Worm (Caenorhabditis elegans) whole organism, L1 larva: ENCODE results near the gene Y17G7B.23.

Experiments
- C04F5.9 ChIP-seq: sonication (generic microtip); optimal IDR thresholded peaks from 2 replicates; lab custom pipeline; 2016; ENCODE audit warnings: missing genetic modification characterization, missing compliant biosample characterization
- C16A3.4 ChIP-seq: fragments of 150-350 bp; optimal IDR thresholded peaks from 2 replicates; lab custom pipeline; 2014; ENCODE audit warnings: missing biosample characterization, missing genetic modification characterization
- C34B4.2 ChIP-seq: sonication (generic microtip); optimal IDR thresholded peaks from 2 replicates; lab custom pipeline; 2017; ENCODE audit warnings: mild to moderate bottlenecking, missing genetic modification characterization, missing compliant biosample characterization
- Y116A8C.19 ChIP-seq: sonication (generic microtip); optimal IDR thresholded peaks from 2 replicates; lab custom pipeline; 2016; ENCODE audit warnings: missing compliant biosample characterization, missing genetic modification characterization, borderline replicate concordance
- aha-1 ChIP-seq: fragments of 150-350 bp; optimal IDR thresholded peaks from 2 replicates; lab custom pipeline; 2014; ENCODE audit warnings: missing biosample characterization, missing genetic modification characterization
- aly-2 ChIP-seq: fragments of 150-350 bp; optimal IDR thresholded peaks from 2 replicates; lab custom pipeline; 2014; ENCODE audit warnings: missing biosample characterization, missing genetic modification characterization
- ama-1 ChIP-seq: fragments of 150-350 bp; optimal IDR thresholded peaks from 2 replicates; lab custom pipeline; 2014
- blmp-1 ChIP-seq: fragments of 150-350 bp; optimal IDR thresholded peaks from 2 replicates; lab custom pipeline; 2014; ENCODE audit warnings: missing biosample characterization, missing genetic modification characterization
- ceh-63 ChIP-seq: fragments of 200-800 bp; sonication (Bioruptor generic); optimal IDR thresholded peaks from 2 replicates; lab custom pipeline; 2018; ENCODE audit warnings: mild to moderate bottlenecking, missing genetic modification characterization, missing compliant biosample characterization
- dpl-1 ChIP-seq, 3 experiments: fragments of 150-350 bp in 2 of 3; sonication (generic microtip) in 1 of 3; optimal IDR thresholded peaks; 2 replicates each; lab custom pipeline; 2014 to 2017; ENCODE audit warnings: missing biosample characterization in 3 of 3, missing genetic modification characterization in 3 of 3, missing genetic modification reagents in 3 of 3
- dsc-1 ChIP-seq: sonication (generic microtip); optimal IDR thresholded peaks from 2 replicates; lab custom pipeline; 2016; ENCODE audit warnings: mild to moderate bottlenecking, missing genetic modification characterization, missing compliant biosample characterization
- efl-1 ChIP-seq, 4 experiments: fragments of 150-350 bp; optimal IDR thresholded peaks in 3 of 4; peaks in 1 of 4; 1 replicate in 1 of 4; 2 replicates in 3 of 4; lab custom pipeline; 2014; ENCODE audit warnings: missing biosample characterization in 2 of 4, missing genetic modification characterization in 2 of 4, missing genetic modification reagents in 2 of 4
- elt-3 ChIP-seq, 6 experiments: fragments of 150-350 bp in 1 of 6; sonication (generic microtip); optimal IDR thresholded peaks; 2 replicates each; lab custom pipeline; 2017 to 2018; ENCODE audit warnings: missing biosample characterization in 6 of 6, missing genetic modification characterization in 6 of 6, inconsistent platforms in 1 of 6
- fkh-10 ChIP-seq: sonication (generic microtip); optimal IDR thresholded peaks from 2 replicates; lab custom pipeline; 2017; ENCODE audit warnings: missing biosample characterization, missing genetic modification reagents, missing genetic modification characterization
- hlh-4 ChIP-seq: sonication (generic microtip); optimal IDR thresholded peaks from 2 replicates; lab custom pipeline; 2016; ENCODE audit warnings: mild to moderate bottlenecking, missing genetic modification characterization, missing compliant biosample characterization
- hpl-2 ChIP-seq: fragments of 150-350 bp; optimal IDR thresholded peaks from 2 replicates; lab custom pipeline; 2014; ENCODE audit warnings: missing biosample characterization, missing genetic modification reagents, missing genetic modification characterization
- irx-1 ChIP-seq: sonication (generic microtip); optimal IDR thresholded peaks from 2 replicates; lab custom pipeline; 2016; ENCODE audit warnings: missing genetic modification characterization, missing compliant biosample characterization
- lin-13 ChIP-seq: fragments of 150-350 bp; optimal IDR thresholded peaks from 2 replicates; lab custom pipeline; 2014; ENCODE audit warnings: missing biosample characterization, missing genetic modification reagents, missing genetic modification characterization
- lin-15B ChIP-seq: fragments of 150-350 bp; sonication (generic microtip); optimal IDR thresholded peaks from 3 replicates; lab custom pipeline; 2014; ENCODE audit warnings: missing biosample characterization, missing genetic modification characterization
- nhr-19 ChIP-seq: fragments of 200-800 bp; sonication (Bioruptor generic); conservative IDR thresholded peaks from 2 replicates; pipeline ENCODE4 v1.3.6; 2022; ENCODE audit warnings: missing genetic modification characterization, missing compliant biosample characterization
- nhr-20 ChIP-seq: sonication (generic microtip); optimal IDR thresholded peaks from 2 replicates; lab custom pipeline; 2016; ENCODE audit warnings: mild to moderate bottlenecking, missing genetic modification characterization, missing compliant biosample characterization
- nhr-237 ChIP-seq: fragments of 150-350 bp; optimal IDR thresholded peaks from 2 replicates; lab custom pipeline; 2014; ENCODE audit warnings: missing biosample characterization, missing genetic modification characterization
- nhr-76 ChIP-seq: sonication (generic microtip); optimal IDR thresholded peaks from 2 replicates; lab custom pipeline; 2017; ENCODE audit warnings: missing biosample characterization, missing genetic modification characterization
- nhr-77 ChIP-seq: fragments of 150-350 bp; optimal IDR thresholded peaks from 2 replicates; lab custom pipeline; 2014; ENCODE audit warnings: missing biosample characterization, missing genetic modification characterization
- nhr-84 ChIP-seq: sonication (generic microtip); optimal IDR thresholded peaks from 2 replicates; lab custom pipeline; 2017; ENCODE audit warnings: missing biosample characterization, missing genetic modification characterization
- nhr-85 ChIP-seq: sonication (generic microtip); peaks from one replicate; lab custom pipeline; 2016; ENCODE audit warnings: missing genetic modification characterization, inconsistent platforms, missing compliant biosample characterization
- nhr-90 ChIP-seq: sonication (generic microtip); optimal IDR thresholded peaks from 2 replicates; lab custom pipeline; 2016; ENCODE audit warnings: mild to moderate bottlenecking, missing genetic modification characterization, missing compliant biosample characterization; ENCODE audit not compliant: poor library complexity
- pag-3 ChIP-seq: sonication (generic microtip); optimal IDR thresholded peaks from 2 replicates; lab custom pipeline; 2017; ENCODE audit warnings: missing genetic modification characterization, mild to moderate bottlenecking, missing compliant biosample characterization, antibody characterized with exemption, borderline replicate concordance; ENCODE audit not compliant: insufficient read depth
- rnt-1 ChIP-seq: sonication (generic microtip); optimal IDR thresholded peaks from 2 replicates; lab custom pipeline; 2016; ENCODE audit warnings: mild to moderate bottlenecking, missing genetic modification characterization, moderate library complexity, missing compliant biosample characterization
- skn-1 ChIP-seq: fragments of 150-350 bp; optimal IDR thresholded peaks from 2 replicates; lab custom pipeline; 2014; ENCODE audit warnings: missing biosample characterization, missing genetic modification characterization
- snpc-4 ChIP-seq: fragments of 150-350 bp; optimal IDR thresholded peaks from 2 replicates; lab custom pipeline; 2014; ENCODE audit warnings: missing biosample characterization, missing genetic modification characterization
- snu-23 ChIP-seq: sonication (generic microtip); optimal IDR thresholded peaks from 2 replicates; lab custom pipeline; 2016; ENCODE audit warnings: missing genetic modification characterization, missing compliant biosample characterization
- sox-4 ChIP-seq: sonication (generic microtip); optimal IDR thresholded peaks from 2 replicates; lab custom pipeline; 2016; ENCODE audit warnings: missing genetic modification characterization, missing compliant biosample characterization
- swsn-7 ChIP-seq: sonication (generic microtip); optimal IDR thresholded peaks from 2 replicates; lab custom pipeline; 2016; ENCODE audit warnings: missing genetic modification characterization, missing compliant biosample characterization
- tbx-2 ChIP-seq: sonication (generic microtip); optimal IDR thresholded peaks from 2 replicates; lab custom pipeline; 2016; ENCODE audit warnings: missing genetic modification characterization, missing compliant biosample characterization
- tlp-1 ChIP-seq: fragments of 150-350 bp; optimal IDR thresholded peaks from 2 replicates; lab custom pipeline; 2014; ENCODE audit warnings: missing biosample characterization, missing genetic modification characterization
- unc-30 ChIP-seq: sonication (generic microtip); optimal IDR thresholded peaks from 2 replicates; lab custom pipeline; 2017; ENCODE audit warnings: missing biosample characterization, missing genetic modification characterization
- unc-62 ChIP-seq: fragments of 150-350 bp; optimal IDR thresholded peaks from 2 replicates; lab custom pipeline; 2014; ENCODE audit warnings: missing biosample characterization, missing genetic modification reagents, missing genetic modification characterization
- vab-15 ChIP-seq: sonication (generic microtip); optimal IDR thresholded peaks from 2 replicates; lab custom pipeline; 2017; ENCODE audit warnings: missing genotype, mild to moderate bottlenecking, missing genetic modification characterization, missing compliant biosample characterization
- xbp-1 ChIP-seq: sonication (generic microtip); optimal IDR thresholded peaks from 2 replicates; lab custom pipeline; 2016; ENCODE audit warnings: missing genetic modification characterization, missing compliant biosample characterization
- zag-1 ChIP-seq: fragments of 150-350 bp; optimal IDR thresholded peaks from 2 replicates; lab custom pipeline; 2014; ENCODE audit warnings: missing biosample characterization, missing genetic modification characterization

The Y17G7B.23 gene

ce11 chrII:11998903-11999302 lies at the start of gene Y17G7B.23:
Gene Y17G7B.23 (plus strand): TSS chrII:11999203.
- TF ChIP-seq nhr-237 (tag; lab: Kevin White, UChicago): no peak
- no peak for TF ChIP-seq ceh-63 (GFP tag; lab: Kevin White, UChicago)
- no peak for TF ChIP-seq vab-15 (tag; lab: Kevin White, UChicago)
- TF ChIP-seq nhr-77: no peak
- TF ChIP-seq xbp-1 (tag; lab: Kevin White, UChicago): no peak
- TF ChIP-seq hpl-2 (GFP tag; lab: Kevin White, UChicago): no peak
- no peak for TF ChIP-seq aha-1 (tag; lab: Kevin White, UChicago)
- TF ChIP-seq Y116A8C.19 (tag; lab: Kevin White, UChicago): no peak
- no peak for TF ChIP-seq tbx-2 (tag; lab: Kevin White, UChicago)

ce11 chrII:11952963-11953362 lies 46.0 kb upstream of the Y17G7B.23 start:
- no peak for TF ChIP-seq nhr-20 (tag; lab: Kevin White, UChicago)
- TF ChIP-seq pag-3 (tag; lab: Kevin White, UChicago): peak; percentile 5
- no peak for TF ChIP-seq efl-1 (optimal IDR thresholded peaks at IDR 0.05; lab: Kevin White, UChicago)
- peak in 1 of 2 experiments; percentile 78 for TF ChIP-seq efl-1 (GFP tag; optimal IDR thresholded peaks at IDR 0.05 in 1 of 2; lab: Kevin White, UChicago)
- peak in 1 of 6 experiments; percentile 6 for TF ChIP-seq elt-3 (tag; optimal IDR thresholded peaks at IDR 0.05; lab: Kevin White, UChicago)
- no peak for TF ChIP-seq C16A3.4 (tag; lab: Kevin White, UChicago)
- TF ChIP-seq blmp-1 (tag; lab: Kevin White, UChicago): peak; percentile 90

ce11 chrII:11954208-11954607 lies 44.8 kb upstream of the Y17G7B.23 start, which contains the start of gene W03C9.6:
Gene W03C9.6 (plus strand): TSS chrII:11954508.
- TF ChIP-seq lin-13 (GFP tag; lab: Kevin White, UChicago) (no peak), hlh-4 (tag; lab: Kevin White, UChicago) (no peak), swsn-7 (no peak), nhr-19 (GFP tag; lab: Robert Waterston, UW) (no peak), pag-3 (tag; lab: Kevin White, UChicago) (no peak), efl-1 (optimal IDR thresholded peaks at IDR 0.05; lab: Kevin White, UChicago) (no peak), efl-1 (GFP tag; optimal IDR thresholded peaks at IDR 0.05 in 1 of 2; lab: Kevin White, UChicago) (no peak), unc-30 (tag; lab: Kevin White, UChicago) (no peak), nhr-76 (tag; lab: Kevin White, UChicago) (no peak), nhr-77 (no peak), dsc-1 (tag; lab: Kevin White, UChicago) (no peak), aly-2 (tag; lab: Kevin White, UChicago) (no peak), unc-62 (GFP tag; lab: Kevin White, UChicago) (no peak)

- no peak for TF ChIP-seq nhr-90 (tag; lab: Kevin White, UChicago)
Measured at ce11 chrII:11954811-11955210, 44.2 kb upstream of the Y17G7B.23 start.

ce11 chrII:11958793-11959574 lies 40.0 kb upstream of the Y17G7B.23 start:
- TF ChIP-seq lin-13 (GFP tag; lab: Kevin White, UChicago) (peak; percentile 49), skn-1 (tag; lab: Kevin White, UChicago) (peak; percentile 30), tlp-1 (tag; lab: Kevin White, UChicago) (no peak), snu-23 (GFP tag; lab: Kevin White, UChicago) (peak; percentile 87), sox-4 (tag; lab: Kevin White, UChicago) (peak; percentile 4), rnt-1 (tag; lab: Kevin White, UChicago) (peak; percentile 86), nhr-84 (tag; lab: Kevin White, UChicago) (no peak), pag-3 (tag; lab: Kevin White, UChicago) (no peak), dpl-1 (GFP tag; optimal IDR thresholded peaks at IDR 0.05; lab: Kevin White, UChicago) (peak; percentile 38 to 58 (median 42)), lin-15B (no peak), nhr-85 (tag; lab: Kevin White, UChicago) (peak; percentile 54), ama-1 (lab: Kevin White, UChicago) (no peak), C04F5.9 (no peak), elt-3 (tag; optimal IDR thresholded peaks at IDR 0.05; lab: Kevin White, UChicago) (peak in 1 of 6 experiments; percentile 34), nhr-90 (tag; lab: Kevin White, UChicago) (peak; percentile 56), snpc-4 (peak; percentile 34), zag-1 (tag; lab: Kevin White, UChicago) (no peak), fkh-10 (GFP tag; lab: Kevin White, UChicago) (peak; percentile 21), efl-1 (optimal IDR thresholded peaks at IDR 0.05; lab: Kevin White, UChicago) (peak; percentile 36 to 62), efl-1 (GFP tag; optimal IDR thresholded peaks at IDR 0.05 in 1 of 2; lab: Kevin White, UChicago) (peak; percentile 55 to 95), irx-1 (tag; lab: Kevin White, UChicago) (peak; percentile 59), aha-1 (tag; lab: Kevin White, UChicago) (no peak), C34B4.2 (tag; lab: Kevin White, UChicago) (no peak), dsc-1 (tag; lab: Kevin White, UChicago) (peak; percentile 70), nhr-19 (GFP tag; lab: Robert Waterston, UW) (peak; percentile 66), nhr-20 (tag; lab: Kevin White, UChicago) (peak; percentile 71)
